Fruit fly (Drosophila melanogaster) ovary, adult (tissue): Measurements from ENCODE around the gene CG31051.

Experiments used
- CG17801 ChIP-seq: fragments of 200-800 bp; optimal IDR thresholded peaks from 2 replicates; lab custom pipeline; 2019; ENCODE audit warnings: missing biosample characterization, mild to moderate bottlenecking, missing genetic modification characterization, moderate library complexity; ENCODE audit not compliant: partially characterized antibody

Gene CG31051

dm6 chr3R:28544538-28545393 lies 24.5 kb upstream of the CG31051 start, which contains the start of gene mIF2:
mIF2 (minus strand) TSS chr3R:28544817.
- TF ChIP-seq CG17801 (GFP tag; lab: Kevin White, UChicago), result peak; percentile 42

dm6 chr3R:28540274-28541177 lies 20.2 kb upstream of the CG31051 start, which contains the start of gene Ppn:
Ppn (minus strand) TSS chr3R:28540324.
- no peak for TF ChIP-seq CG17801 (GFP tag; lab: Kevin White, UChicago)

DNA sequence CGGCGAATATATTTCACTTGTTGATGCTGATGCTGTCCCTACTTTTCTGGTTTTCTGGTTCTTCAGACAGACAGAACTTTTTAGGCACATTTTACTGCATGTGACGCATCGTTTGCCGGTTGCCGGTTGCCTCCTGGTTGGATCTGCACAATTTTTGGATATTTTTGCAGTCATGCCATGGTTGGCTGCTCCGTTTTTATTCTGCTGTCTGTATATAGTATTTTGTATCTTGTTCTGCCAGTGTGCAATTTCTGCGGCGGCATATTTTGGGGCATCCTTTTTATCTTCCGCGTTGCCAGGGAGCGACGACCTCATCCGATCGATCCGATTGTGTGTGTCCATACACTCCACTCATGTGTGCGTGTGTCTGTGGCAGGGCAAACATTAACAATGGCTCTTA lies 16.5 kb upstream of the CG31051 start:
- TF ChIP-seq CG17801 (GFP tag; lab: Kevin White, UChicago), result no peak

DNA sequence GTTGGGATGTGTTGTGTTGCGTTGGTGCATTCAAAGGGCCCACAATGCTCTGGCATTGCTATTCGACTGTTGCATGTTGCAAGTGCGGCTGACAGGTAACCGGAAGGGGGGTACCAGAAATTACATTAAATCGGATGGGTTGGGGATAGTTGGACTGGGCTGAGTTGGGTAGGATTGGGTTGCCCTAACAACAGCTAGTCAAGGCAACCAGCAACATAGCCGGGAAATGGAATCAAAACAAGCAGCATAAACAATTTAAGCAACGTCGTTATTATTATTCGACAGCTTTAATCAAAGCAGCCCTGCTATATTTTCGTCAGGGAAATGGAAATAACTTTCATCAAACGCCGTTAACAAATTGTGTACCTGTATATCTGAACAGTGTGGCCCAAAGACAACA lies 33.7 kb downstream of the CG31051 start, which contains the start of gene Dhc98D:
Gene Dhc98D (plus strand): TSS at position 301 of the 400 bp plus-strand sequence.
- no peak for TF ChIP-seq CG17801 (GFP tag; lab: Kevin White, UChicago)

- no peak for TF ChIP-seq CG17801 (GFP tag; lab: Kevin White, UChicago)
Measured at dm6 chr3R:28484257-28484656, 36.1 kb downstream of the CG31051 start, which contains the start of gene CG1894. CG1894 (plus strand) TSS chr3R:28484557.
